Worm (Caenorhabditis elegans) whole organism, L3 larva: ENCODE measurements around the gene csn-6.

ENCODE experiments used
- R02D3.7 ChIP-seq: fragments of 150-350 bp; optimal IDR thresholded peaks from 2 replicates; lab custom pipeline; 2014; ENCODE audit warnings: missing biosample characterization, missing genetic modification characterization
- ZK546.5 ChIP-seq: sonication (generic microtip); optimal IDR thresholded peaks from 2 replicates; lab custom pipeline; 2017; ENCODE audit warnings: missing biosample characterization, missing genetic modification characterization
- ceh-16 ChIP-seq: sonication (generic microtip); optimal IDR thresholded peaks from 2 replicates; lab custom pipeline; 2017; ENCODE audit warnings: missing biosample characterization, missing genetic modification characterization
- ceh-28 ChIP-seq: fragments of 150-350 bp; optimal IDR thresholded peaks from 2 replicates; lab custom pipeline; 2014; ENCODE audit warnings: missing biosample characterization, missing genetic modification reagents, missing genetic modification characterization
- daf-12 ChIP-seq: fragments of 150-350 bp; optimal IDR thresholded peaks from 2 replicates; lab custom pipeline; 2014; ENCODE audit warnings: missing biosample characterization, missing genetic modification reagents, missing genetic modification characterization
- egl-27 ChIP-seq: sonication (generic microtip); optimal IDR thresholded peaks from 4 replicates; lab custom pipeline; 2017; ENCODE audit warnings: missing biosample characterization, missing genetic modification reagents, missing genetic modification characterization
- elt-2 ChIP-seq: sonication (generic microtip); optimal IDR thresholded peaks from 2 replicates; lab custom pipeline; 2016; ENCODE audit warnings: missing genetic modification reagents, mild to moderate bottlenecking, missing genetic modification characterization, missing compliant biosample characterization
- elt-3 ChIP-seq, 3 experiments: fragments of 150-350 bp in 1 of 3; sonication (generic microtip) in 2 of 3; optimal IDR thresholded peaks; 2 replicates in 2 of 3; 4 replicates in 1 of 3; lab custom pipeline; 2014 to 2017; ENCODE audit warnings: missing biosample characterization in 3 of 3, missing genetic modification characterization in 3 of 3
- fos-1 ChIP-seq: fragments of 150-350 bp; optimal IDR thresholded peaks from 2 replicates; lab custom pipeline; 2014; ENCODE audit warnings: missing biosample characterization, missing genetic modification characterization
- jun-1 ChIP-seq: fragments of 150-350 bp; optimal IDR thresholded peaks from 2 replicates; lab custom pipeline; 2014; ENCODE audit warnings: missing biosample characterization, missing genetic modification reagents, missing genetic modification characterization
- lin-15B ChIP-seq: fragments of 150-350 bp; optimal IDR thresholded peaks from 2 replicates; lab custom pipeline; 2014; ENCODE audit warnings: missing biosample characterization, missing genetic modification characterization
- lin-39 ChIP-seq: fragments of 150-350 bp; optimal IDR thresholded peaks from 2 replicates; lab custom pipeline; 2018; ENCODE audit warnings: missing biosample characterization, missing genetic modification reagents, missing genetic modification characterization
- lsy-12 ChIP-seq: sonication (generic microtip); optimal IDR thresholded peaks from 2 replicates; lab custom pipeline; 2016; ENCODE audit warnings: mild to moderate bottlenecking, missing genetic modification characterization, missing compliant biosample characterization
- nfya-1 ChIP-seq: sonication (generic microtip); optimal IDR thresholded peaks from 2 replicates; lab custom pipeline; 2017; ENCODE audit warnings: missing genetic modification characterization, mild to moderate bottlenecking, missing compliant biosample characterization, antibody characterized with exemption, moderate library complexity; ENCODE audit not compliant: insufficient read depth
- nhr-237 ChIP-seq: fragments of 150-350 bp; optimal IDR thresholded peaks from 2 replicates; lab custom pipeline; 2014; ENCODE audit warnings: missing biosample characterization, missing genetic modification characterization
- pha-4 ChIP-seq: fragments of 150-350 bp; optimal IDR thresholded peaks from 2 replicates; lab custom pipeline; 2014; ENCODE audit warnings: missing biosample characterization, missing genetic modification reagents, missing genetic modification characterization
- pqm-1 ChIP-seq: fragments of 150-350 bp; optimal IDR thresholded peaks from 2 replicates; lab custom pipeline; 2017; ENCODE audit warnings: missing biosample characterization, missing genetic modification characterization, inconsistent platforms
- unc-39 ChIP-seq: sonication (generic microtip); optimal IDR thresholded peaks from 4 replicates; lab custom pipeline; 2017; ENCODE audit warnings: missing biosample characterization, missing genetic modification characterization

The csn-6 gene

DNA sequence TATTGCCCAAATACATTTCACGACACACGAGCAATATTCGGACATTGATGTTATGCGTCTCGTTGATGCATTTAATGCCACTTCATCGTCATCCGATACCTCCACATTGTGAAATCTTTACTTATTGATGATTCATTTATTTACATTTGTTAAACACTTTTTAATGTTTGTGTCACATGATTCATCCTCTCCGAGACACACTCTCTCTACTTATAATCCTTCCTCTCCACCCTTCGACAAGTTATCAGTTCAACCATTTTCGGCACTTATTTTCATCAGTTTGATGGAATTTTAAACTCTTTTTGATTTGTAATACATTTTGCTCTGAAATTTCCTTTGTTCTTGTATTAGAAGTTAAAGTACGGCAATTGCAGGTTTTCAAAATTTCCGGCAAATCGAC lies 45.5 kb downstream of the csn-6 start (continued):
- TF ChIP-seq nhr-237 (tag; lab: Kevin White, UChicago) = no peak
- TF ChIP-seq daf-12 (tag; lab: Kevin White, UChicago) = no peak
- no peak for TF ChIP-seq elt-3 (tag; optimal IDR thresholded peaks at IDR 0.05; lab: Kevin White, UChicago)
- TF ChIP-seq ceh-28 = no peak
- no peak for TF ChIP-seq lin-39 (tag; lab: Kevin White, UChicago)
- peak; percentile 64 for TF ChIP-seq pqm-1
- TF ChIP-seq lin-15B (tag; lab: Kevin White, UChicago) = no peak
- no peak for TF ChIP-seq unc-39 (tag; lab: Kevin White, UChicago)
- TF ChIP-seq nfya-1 = no peak
- TF ChIP-seq jun-1 (tag; lab: Kevin White, UChicago) = peak; percentile 85
- peak; percentile 36 for TF ChIP-seq fos-1 (tag; lab: Kevin White, UChicago)

DNA sequence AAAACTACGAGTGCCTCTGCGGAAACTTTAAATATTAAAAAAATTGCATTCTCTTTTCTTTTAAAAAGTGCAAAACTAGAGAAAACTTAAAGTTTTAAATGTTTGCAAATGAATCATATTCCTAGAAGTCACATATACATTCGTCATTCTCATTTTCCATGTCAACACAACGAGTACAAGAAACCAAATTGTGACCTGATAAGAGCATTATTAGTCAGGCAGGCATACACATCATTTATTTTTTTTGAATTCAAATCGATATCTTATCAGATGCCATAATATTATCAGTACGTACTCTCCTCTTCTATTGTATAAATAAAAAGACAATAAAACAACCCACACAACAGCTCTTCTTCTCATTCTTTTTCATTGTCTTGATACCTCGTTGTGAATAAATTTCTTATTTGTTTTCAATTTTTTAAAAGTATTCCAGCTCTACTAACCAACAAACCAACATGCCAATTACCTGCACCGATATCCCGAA lies 46.6 kb downstream of the csn-6 start, which contains the start of gene W02A2.9:
W02A2.9 (plus strand) TSS at position 434 of the 484 bp plus-strand sequence.
- TF ChIP-seq pqm-1 (peak; percentile 99), R02D3.7 (tag; lab: Kevin White, UChicago) (no peak), elt-2 (tag; lab: Kevin White, UChicago) (peak; percentile 89), egl-27 (tag; lab: Kevin White, UChicago) (no peak), pha-4 (tag; lab: Kevin White, UChicago) (peak; percentile 87), unc-39 (tag; lab: Kevin White, UChicago) (no peak), lin-15B (tag; lab: Kevin White, UChicago) (no peak), daf-12 (tag; lab: Kevin White, UChicago) (no peak), jun-1 (tag; lab: Kevin White, UChicago) (peak; percentile 60), ZK546.5 (tag; lab: Kevin White, UChicago) (no peak), ceh-16 (tag; lab: Kevin White, UChicago) (no peak)
- TF ChIP-seq, all 47 proteins: peak for 4

DNA sequence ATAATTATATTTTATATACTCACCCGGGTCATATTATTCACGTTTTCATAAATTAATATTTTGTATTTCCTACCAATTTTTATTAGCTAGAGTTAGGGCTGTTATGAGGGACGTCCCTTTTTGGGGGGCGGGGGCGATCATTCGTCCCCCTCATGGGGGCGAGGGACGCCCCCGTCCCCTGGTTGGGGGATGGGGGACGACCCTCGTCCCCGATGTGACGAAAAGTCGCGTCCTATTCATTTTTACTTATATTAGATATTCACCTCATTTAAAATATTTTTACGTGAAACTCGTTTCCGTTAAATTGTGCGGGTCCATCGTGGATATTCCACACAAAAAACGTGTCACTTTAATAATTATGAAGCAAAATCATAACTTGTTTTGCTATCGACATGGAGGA lies 48.0 kb downstream of the csn-6 start, which contains the start of gene W02A2.12:
W02A2.12 (minus strand) TSS at position 240 of the 400 bp plus-strand sequence.
- no peak for TF ChIP-seq lsy-12
